Worm (Caenorhabditis elegans): ENCODE results near the gene Y60A3A.24.

- TF ChIP-seq pax-1 (tag; optimal IDR thresholded peaks at IDR 0.05) (no peak), F13H6.1 (tag; optimal IDR thresholded peaks at IDR 0.05) (no peak), C08G9.2 (tag; optimal IDR thresholded peaks at IDR 0.05) (no peak), dve-1 (tag; optimal IDR thresholded peaks at IDR 0.05) (no peak), nhr-11 (tag; optimal IDR thresholded peaks at IDR 0.05) (no peak), pat-9 (tag; optimal IDR thresholded peaks at IDR 0.05) (no peak), ama-1 (optimal IDR thresholded peaks at IDR 0.05) (no peak), sox-2 (GFP tag; IDR thresholded peaks at IDR 0.05) (no peak), gmeb-2 (tag; optimal IDR thresholded peaks at IDR 0.05) (no peak), ref-2 (tag; optimal IDR thresholded peaks at IDR 0.05) (no peak), ztf-16 (tag; optimal IDR thresholded peaks at IDR 0.05) (no peak), unc-42 (tag; optimal IDR thresholded peaks at IDR 0.05) (no peak), fkh-10 (GFP tag; optimal IDR thresholded peaks at IDR 0.05) (no peak), lim-6 (tag; optimal IDR thresholded peaks at IDR 0.05) (no peak)
Observed at ce11 chrV:19978220-19978619, 3.5 kb downstream of the Y60A3A.24 start, which contains the start of gene srh-183.
